Worm (Caenorhabditis elegans): Measurements from ENCODE around the gene pals-25.
"Not testable (repeated sequence)": the region's sequence is repeated elsewhere in the genome, so short reads cannot be mapped to it uniquely, and the experiment has no call there.

The pals-25 gene

DNA sequence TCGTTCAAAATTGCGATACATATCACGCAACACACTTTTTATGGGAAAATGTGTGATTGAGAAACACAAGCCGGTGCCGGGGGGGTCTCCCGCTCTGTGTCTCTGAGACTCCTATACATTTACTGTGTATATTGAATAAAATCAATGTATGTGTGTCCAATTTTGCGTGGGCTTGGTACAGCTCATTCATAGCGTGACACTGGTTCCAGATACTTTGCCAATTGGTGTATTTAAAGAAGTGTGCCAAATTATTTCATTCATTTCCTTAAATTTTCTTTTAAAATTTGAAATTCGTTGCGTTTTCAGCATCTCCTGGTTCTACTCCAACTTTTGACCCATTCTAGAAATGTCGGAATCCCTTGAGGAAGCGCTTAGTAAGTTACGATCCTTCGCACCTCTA, 17.1 kb upstream of the pals-25 start, which contains the start of gene C29F9.5:
TSS of gene C29F9.5 (plus strand) at position 301 of the 400 bp plus-strand sequence.
- no peak for TF ChIP-seq tab-1 (GFP tag; IDR thresholded peaks at IDR 0.05)
- no peak for TF ChIP-seq klf-2 (GFP tag; conservative IDR thresholded peaks at IDR 0.05)
- no peak for TF ChIP-seq ztf-29 (GFP tag; IDR thresholded peaks at IDR 0.05)
- TF ChIP-seq ztf-23 (GFP tag; IDR thresholded peaks at IDR 0.05), result no peak
- no peak for TF ChIP-seq med-1 (GFP tag; optimal IDR thresholded peaks at IDR 0.05; ENCODE audit: insufficient read depth)
- TF ChIP-seq ref-1 (GFP tag; conservative IDR thresholded peaks at IDR 0.05), result no peak
- no peak for TF ChIP-seq cog-1 (tag; optimal IDR thresholded peaks at IDR 0.05)
- no peak for TF ChIP-seq T22C8.4 (GFP tag; IDR thresholded peaks at IDR 0.05)
- no peak for TF ChIP-seq flt-1 (GFP tag; IDR thresholded peaks at IDR 0.05)

DNA sequence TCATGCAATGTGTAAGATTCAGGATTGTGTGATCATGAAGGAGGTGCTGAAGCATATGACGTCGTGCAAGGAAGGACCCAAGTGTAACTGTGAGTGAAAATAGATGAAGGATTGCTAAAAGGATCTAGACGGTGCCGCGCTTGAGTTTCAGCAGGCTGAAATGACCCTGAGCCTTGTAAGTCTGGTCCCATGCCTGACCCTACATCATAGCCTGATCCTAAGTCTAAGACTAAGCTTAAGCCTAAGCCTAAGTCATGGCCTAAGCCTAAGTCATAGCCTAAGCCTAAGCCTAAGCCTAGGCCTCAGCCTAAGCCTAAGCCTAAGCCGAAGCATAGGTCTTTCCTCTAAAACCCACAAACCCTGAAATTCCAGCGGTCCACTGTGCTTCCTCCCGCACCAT, 16.4 kb upstream of the pals-25 start:
- TF ChIP-seq cog-1 (tag; optimal IDR thresholded peaks at IDR 0.05) (no peak), flt-1 (GFP tag; IDR thresholded peaks at IDR 0.05) (no peak), tab-1 (GFP tag; IDR thresholded peaks at IDR 0.05) (no peak), med-1 (GFP tag; optimal IDR thresholded peaks at IDR 0.05; ENCODE audit: insufficient read depth) (no peak), ztf-29 (GFP tag; IDR thresholded peaks at IDR 0.05) (no peak), ref-1 (GFP tag; conservative IDR thresholded peaks at IDR 0.05) (no peak), klf-2 (GFP tag; conservative IDR thresholded peaks at IDR 0.05) (no peak), T22C8.4 (GFP tag; IDR thresholded peaks at IDR 0.05) (no peak), ztf-23 (GFP tag; IDR thresholded peaks at IDR 0.05) (no peak)

ce11 chrIII:120199-120598, 14.1 kb upstream of the pals-25 start, which contains the start of gene pals-24:
TSS of gene pals-24 (plus strand) at chrIII:120435.
- TF ChIP-seq cog-1 (tag; optimal IDR thresholded peaks at IDR 0.05), result no peak
- TF ChIP-seq flt-1 (GFP tag; IDR thresholded peaks at IDR 0.05), result no peak
- TF ChIP-seq T22C8.4 (GFP tag; IDR thresholded peaks at IDR 0.05), result no peak
- no peak for TF ChIP-seq tab-1 (GFP tag; IDR thresholded peaks at IDR 0.05)
- no peak for TF ChIP-seq med-1 (GFP tag; optimal IDR thresholded peaks at IDR 0.05; ENCODE audit: insufficient read depth)
- no peak for TF ChIP-seq ref-1 (GFP tag; conservative IDR thresholded peaks at IDR 0.05)
- TF ChIP-seq klf-2 (GFP tag; conservative IDR thresholded peaks at IDR 0.05), result no peak
- TF ChIP-seq ztf-29 (GFP tag; IDR thresholded peaks at IDR 0.05), result no peak
- no peak for TF ChIP-seq ztf-23 (GFP tag; IDR thresholded peaks at IDR 0.05)

DNA sequence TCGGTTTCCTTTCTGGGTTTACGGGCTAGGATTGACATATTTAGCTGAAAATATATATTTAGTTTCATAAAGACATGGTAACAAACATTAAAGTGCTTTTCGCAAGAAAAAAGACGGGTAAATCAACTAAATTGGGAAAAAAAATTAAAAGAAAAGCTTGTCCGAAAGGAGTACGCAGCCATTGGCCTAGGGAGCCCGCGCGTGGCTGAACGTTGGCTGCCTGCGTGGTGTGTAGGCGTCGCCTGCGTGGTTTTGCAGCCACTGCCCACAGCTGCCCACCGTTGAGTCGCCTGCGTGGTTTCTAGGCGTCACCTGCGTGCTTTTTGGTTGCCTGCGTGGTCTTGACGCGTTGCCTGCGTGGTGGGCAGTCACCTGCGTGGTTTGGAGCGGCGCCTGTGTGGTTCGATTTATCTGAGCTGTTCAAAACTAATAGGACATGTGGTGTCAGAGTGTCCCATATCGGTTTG, 12.3 kb upstream of the pals-25 start, which contains the start of gene C29F9.12:
TSS of gene C29F9.12 (minus strand) at position 51 of the 467 bp plus-strand sequence.
- not testable (repeated sequence) for TF ChIP-seq flt-1 (GFP tag; IDR thresholded peaks at IDR 0.05); ref-1 (GFP tag; conservative IDR thresholded peaks at IDR 0.05); ztf-23 (GFP tag; IDR thresholded peaks at IDR 0.05)

DNA sequence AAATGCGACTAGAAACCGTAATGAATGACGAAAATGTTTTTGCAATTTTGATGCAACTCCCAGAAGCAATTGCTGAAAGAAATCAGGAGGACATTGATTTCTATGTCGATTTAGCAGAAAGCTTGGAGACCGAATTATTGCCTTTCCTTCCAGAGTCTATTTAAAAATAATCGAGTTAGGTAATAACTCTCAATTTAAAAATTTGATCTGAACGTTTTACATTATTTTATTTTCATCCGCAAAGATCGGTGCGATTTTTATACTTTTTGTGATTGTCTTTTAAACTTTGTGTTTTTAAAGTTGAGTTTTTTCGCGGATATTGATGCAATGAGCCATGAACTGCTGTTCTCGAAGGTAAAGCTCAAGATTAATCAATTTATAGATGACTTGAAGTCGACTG, 9.8 kb upstream of the pals-25 start, which contains the start of gene pals-23:
TSS of gene pals-23 (plus strand) at position 301 of the 400 bp plus-strand sequence.
- no peak for TF ChIP-seq ztf-23 (GFP tag; IDR thresholded peaks at IDR 0.05)
- TF ChIP-seq cog-1 (tag; optimal IDR thresholded peaks at IDR 0.05), result no peak
- TF ChIP-seq ref-1 (GFP tag; conservative IDR thresholded peaks at IDR 0.05), result no peak
- TF ChIP-seq T22C8.4 (GFP tag; IDR thresholded peaks at IDR 0.05), result no peak

DNA sequence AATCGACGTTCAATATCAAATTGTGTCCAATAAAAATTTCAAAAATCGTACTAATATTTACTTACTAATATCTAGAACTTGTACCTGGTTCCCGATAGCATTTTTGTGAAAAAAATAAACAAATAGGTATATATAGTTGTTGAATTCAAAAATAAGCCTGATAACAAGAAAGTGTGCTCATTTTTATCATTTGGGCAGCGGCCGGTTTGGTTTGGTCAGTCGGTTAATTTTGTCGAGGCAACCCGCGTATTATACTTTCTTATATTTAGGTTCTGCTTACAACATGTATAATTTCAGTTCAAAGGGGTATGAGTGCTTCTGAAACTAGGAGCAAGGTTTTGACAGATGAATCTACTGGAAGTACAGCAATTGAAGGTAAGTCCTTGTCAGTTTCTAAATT, 3.6 kb upstream of the pals-25 start, which contains the start of the genes nhr-280 and C29F9.2:
TSS of gene nhr-280 (minus strand) at position 101 of the 400 bp plus-strand sequence.
TSS of gene C29F9.2 (plus strand) at position 298 of the 400 bp plus-strand sequence.
- TF ChIP-seq ref-1 (GFP tag; conservative IDR thresholded peaks at IDR 0.05) (no peak), ztf-23 (GFP tag; IDR thresholded peaks at IDR 0.05) (no peak), klf-2 (GFP tag; conservative IDR thresholded peaks at IDR 0.05) (no peak), flt-1 (GFP tag; IDR thresholded peaks at IDR 0.05) (no peak), med-1 (GFP tag; optimal IDR thresholded peaks at IDR 0.05; ENCODE audit: insufficient read depth) (no peak), ztf-29 (GFP tag; IDR thresholded peaks at IDR 0.05) (no peak)

DNA sequence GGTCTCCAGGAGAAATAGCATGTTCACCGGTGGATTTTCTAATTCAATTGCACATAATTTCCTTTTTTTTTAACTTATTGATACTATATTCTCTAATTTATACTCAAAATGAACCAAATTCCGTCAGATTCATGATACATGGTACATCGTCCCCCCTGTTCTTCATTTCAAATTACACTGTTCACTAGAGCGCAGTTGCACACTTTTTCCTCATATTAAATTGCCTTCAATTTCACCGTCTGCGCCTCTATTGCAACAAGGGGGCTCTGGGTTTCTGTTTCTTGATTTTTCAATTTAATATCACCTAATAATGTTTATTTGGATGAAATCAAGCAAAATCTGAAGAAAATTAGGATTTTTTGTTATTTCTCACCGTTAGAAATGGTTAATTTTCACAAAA, 2.7 kb upstream of the pals-25 start:
- peak; percentile 5 for TF ChIP-seq cog-1 (tag; optimal IDR thresholded peaks at IDR 0.05)
- TF ChIP-seq med-1 (GFP tag; optimal IDR thresholded peaks at IDR 0.05; ENCODE audit: insufficient read depth), result no peak
- TF ChIP-seq flt-1 (GFP tag; IDR thresholded peaks at IDR 0.05), result no peak
- no peak for TF ChIP-seq klf-2 (GFP tag; conservative IDR thresholded peaks at IDR 0.05)
- TF ChIP-seq T22C8.4 (GFP tag; IDR thresholded peaks at IDR 0.05), result no peak

ce11 chrIII:132118-132517, 2.2 kb upstream of the pals-25 start, which contains the start of gene pals-22:
TSS of gene pals-22 (plus strand) at chrIII:132418.
- TF ChIP-seq med-1 (GFP tag; optimal IDR thresholded peaks at IDR 0.05; ENCODE audit: insufficient read depth), result no peak
- TF ChIP-seq ref-1 (GFP tag; conservative IDR thresholded peaks at IDR 0.05), result no peak
- TF ChIP-seq ztf-23 (GFP tag; IDR thresholded peaks at IDR 0.05), result no peak
- TF ChIP-seq cog-1 (tag; optimal IDR thresholded peaks at IDR 0.05), result no peak

DNA sequence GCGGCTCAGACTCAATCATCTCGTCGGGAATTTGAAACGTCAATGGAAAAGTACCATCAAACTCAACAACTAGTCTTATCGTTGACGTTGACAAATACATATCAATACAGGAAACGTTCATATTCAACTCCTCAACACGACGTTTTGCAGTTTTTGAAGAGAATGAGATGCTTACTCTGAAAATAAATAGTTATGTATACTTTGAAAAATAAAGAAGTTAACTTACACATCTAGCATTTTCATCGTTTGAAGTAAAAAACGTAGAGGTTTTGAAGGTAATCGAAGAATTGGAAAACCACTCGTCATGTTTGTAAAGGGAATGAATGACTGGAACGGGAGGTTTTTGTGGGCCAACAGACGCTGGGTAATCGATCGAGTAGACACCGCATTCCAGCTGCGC, 6.6 kb downstream of the pals-25 start, which contains the start of gene fbxb-81:
TSS of gene fbxb-81 (minus strand) at position 314 of the 400 bp plus-strand sequence.
- TF ChIP-seq ztf-29 (GFP tag; IDR thresholded peaks at IDR 0.05), result no peak
- no peak for TF ChIP-seq cog-1 (tag; optimal IDR thresholded peaks at IDR 0.05)
- no peak for TF ChIP-seq tab-1 (GFP tag; IDR thresholded peaks at IDR 0.05)
- TF ChIP-seq ref-1 (GFP tag; conservative IDR thresholded peaks at IDR 0.05), result no peak
- no peak for TF ChIP-seq T22C8.4 (GFP tag; IDR thresholded peaks at IDR 0.05)

- TF ChIP-seq T22C8.4 (GFP tag; IDR thresholded peaks at IDR 0.05) (no peak), tab-1 (GFP tag; IDR thresholded peaks at IDR 0.05) (no peak), ref-1 (GFP tag; conservative IDR thresholded peaks at IDR 0.05) (no peak), ztf-29 (GFP tag; IDR thresholded peaks at IDR 0.05) (no peak), flt-1 (GFP tag; IDR thresholded peaks at IDR 0.05) (no peak)
Observed at ce11 chrIII:143121-143520, 8.8 kb downstream of the pals-25 start, which contains the start of gene fbxb-82. TSS of gene fbxb-82 (minus strand) at chrIII:143221.

Data from whole organism, midembryonic.